Worm (Caenorhabditis elegans) whole organism, L4 larva: ENCODE results near the gene F07C3.9.

Source experiments
- dpl-1 ChIP-seq: fragments of 150-350 bp; optimal IDR thresholded peaks from 2 replicates; lab custom pipeline; 2014; ENCODE audit warnings: missing biosample characterization, missing genetic modification reagents, missing genetic modification characterization
- nhr-11 ChIP-seq: fragments of 150-350 bp; optimal IDR thresholded peaks from 2 replicates; lab custom pipeline; 2014; ENCODE audit warnings: missing biosample characterization, missing genetic modification characterization
- nhr-237 ChIP-seq: sonication (generic microtip); optimal IDR thresholded peaks from 2 replicates; lab custom pipeline; 2017; ENCODE audit warnings: missing biosample characterization, missing genetic modification characterization
- nhr-28 ChIP-seq: fragments of 150-350 bp; optimal IDR thresholded peaks from 2 replicates; lab custom pipeline; 2014; ENCODE audit warnings: missing biosample characterization, missing genetic modification characterization
- nhr-77 ChIP-seq: fragments of 150-350 bp; optimal IDR thresholded peaks from 2 replicates; lab custom pipeline; 2014; ENCODE audit warnings: missing biosample characterization, missing genetic modification characterization
- ztf-11 ChIP-seq: fragments of 150-350 bp; optimal IDR thresholded peaks from 2 replicates; lab custom pipeline; 2014; ENCODE audit warnings: missing biosample characterization, missing genetic modification characterization
- ztf-7 ChIP-seq: fragments of 150-350 bp; optimal IDR thresholded peaks from 2 replicates; lab custom pipeline; 2014; ENCODE audit warnings: missing biosample characterization, missing genetic modification characterization

- no peak for TF ChIP-seq dpl-1 (GFP tag; lab: Kevin White, UChicago)
- no peak for TF ChIP-seq nhr-11 (tag; lab: Kevin White, UChicago)
- TF ChIP-seq ztf-7 (tag; lab: Kevin White, UChicago), result no peak
- TF ChIP-seq nhr-77 (tag; lab: Kevin White, UChicago), result no peak
- no peak for TF ChIP-seq nhr-237
- TF ChIP-seq nhr-28, result no peak
- no peak for TF ChIP-seq ztf-11 (tag; lab: Kevin White, UChicago)
Measured at ce11 chrV:9272624-9273023, 18.2 kb upstream of the F07C3.9 start.
